Worm (Caenorhabditis elegans): Measurements from ENCODE around the gene abu-13.

ce11 chrIII:6971662-6972284 lies 26.1 kb upstream of the abu-13 start, which contains the start of the genes eef-1A.1 and rfc-4:
- no peak for TF ChIP-seq aly-2 (tag; optimal IDR thresholded peaks at IDR 0.05)
- TF ChIP-seq mxl-2 (GFP tag; conservative IDR thresholded peaks at IDR 0.05), result no peak
- TF ChIP-seq fkh-10 (GFP tag; optimal IDR thresholded peaks at IDR 0.05), result peak; percentile 96

All from whole organism, L4 larva.